Worm (Caenorhabditis elegans) whole organism, L4/young adult: ENCODE results near the gene nck-1.

Experiments used
- W03F9.2 ChIP-seq: fragments of 150-350 bp; optimal IDR thresholded peaks from 2 replicates; lab custom pipeline; 2014; ENCODE audit warnings: missing biosample characterization, missing genetic modification characterization
- dao-5 ChIP-seq: sonication (generic microtip); optimal IDR thresholded peaks from 2 replicates; lab custom pipeline; 2016; ENCODE audit warnings: missing genotype, missing genetic modification characterization, moderate library complexity, missing compliant biosample characterization
- him-1 ChIP-seq: sonication (generic microtip); optimal IDR thresholded peaks from 2 replicates; lab custom pipeline; 2016; ENCODE audit warnings: missing genotype, missing genetic modification reagents, missing genetic modification characterization, missing compliant biosample characterization

nck-1 gene

ce11 chrX:4159185-4159871 lies 6.1 kb upstream of the nck-1 start:
- TF ChIP-seq W03F9.2 (tag; lab: Kevin White, UChicago) (no peak), dao-5 (no peak), him-1 (tag; lab: Kevin White, UChicago) (no peak)

- no peak for TF ChIP-seq him-1 (tag; lab: Kevin White, UChicago)
- no peak for TF ChIP-seq W03F9.2 (tag; lab: Kevin White, UChicago)
- no peak for TF ChIP-seq dao-5
These were observed 4.7 kb upstream of the nck-1 start for ce11 chrX:4157896-4158295.

DNA sequence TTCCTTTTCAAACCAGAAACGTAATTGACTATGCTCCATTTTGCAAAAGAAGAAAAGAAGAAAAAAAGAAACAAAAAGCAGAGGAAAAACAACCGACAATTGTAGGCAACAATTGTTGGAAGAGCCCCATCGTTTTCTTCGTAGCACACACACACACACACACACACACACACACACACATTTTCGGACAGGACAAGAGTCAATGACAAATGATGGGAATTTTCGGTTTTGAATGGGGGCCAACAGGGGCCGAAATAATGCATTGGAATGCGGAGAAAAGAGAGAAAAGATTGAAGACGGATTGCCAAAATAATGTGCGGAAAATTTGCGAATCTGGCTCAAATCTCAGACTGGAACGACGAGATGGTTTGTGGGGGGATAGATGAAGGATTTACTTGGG lies 1.5 kb upstream of the nck-1 start:
- TF ChIP-seq him-1 (tag; lab: Kevin White, UChicago), result no peak
- TF ChIP-seq dao-5, result no peak
- no peak for TF ChIP-seq W03F9.2 (tag; lab: Kevin White, UChicago)

DNA sequence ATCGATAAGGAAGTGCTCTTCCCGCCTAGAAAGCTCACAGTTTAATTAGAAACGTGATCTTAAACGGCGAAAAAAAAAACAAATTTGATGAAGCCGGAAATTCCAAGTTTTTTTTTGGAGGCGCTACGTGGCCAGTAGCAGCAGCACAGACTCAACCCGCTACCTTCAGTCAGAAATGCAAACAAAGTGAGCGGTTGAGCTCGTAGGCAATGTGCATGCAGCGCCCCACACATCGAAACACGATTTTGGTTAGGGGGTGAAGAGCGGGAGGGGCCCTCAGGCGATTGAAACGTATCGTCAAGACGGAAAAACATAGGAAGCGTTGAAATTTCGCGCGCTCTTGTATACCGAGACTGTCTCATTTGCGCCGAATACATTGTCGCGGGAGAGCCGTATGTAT lies 2.0 kb downstream of the nck-1 start:
- TF ChIP-seq him-1 (tag; lab: Kevin White, UChicago) (peak; percentile 35), W03F9.2 (tag; lab: Kevin White, UChicago) (no peak), dao-5 (no peak)

DNA sequence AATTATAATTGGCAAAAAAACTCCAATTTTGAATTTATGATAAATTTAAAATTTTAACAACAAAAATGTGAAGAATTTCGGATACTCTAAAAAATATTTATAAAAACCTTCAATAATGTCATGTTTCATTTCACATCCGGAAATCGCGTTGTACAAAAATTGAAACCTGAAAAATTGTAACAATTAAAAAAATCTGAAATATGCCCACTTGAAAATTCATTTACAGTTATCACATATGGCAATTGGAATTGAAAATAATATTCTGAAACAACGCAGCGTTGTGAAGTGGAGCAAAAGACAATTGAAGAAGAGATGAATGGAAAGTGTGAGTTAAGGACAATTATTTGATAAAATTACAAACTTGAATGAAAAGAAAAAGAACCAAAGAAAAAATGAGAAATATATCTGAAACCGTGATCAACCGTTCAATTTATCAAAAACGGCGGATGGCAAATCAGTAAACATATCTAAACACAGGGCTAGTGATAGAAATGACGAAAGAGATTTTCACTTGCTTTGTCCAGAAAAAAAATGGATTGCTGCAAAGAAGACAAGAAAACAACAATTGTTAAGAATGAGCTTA lies 4.7 kb downstream of the nck-1 start:
- no peak for TF ChIP-seq dao-5
- TF ChIP-seq him-1 (tag; lab: Kevin White, UChicago), result no peak
- TF ChIP-seq W03F9.2 (tag; lab: Kevin White, UChicago), result no peak

- TF ChIP-seq him-1 (tag; lab: Kevin White, UChicago), result peak; percentile 20
- no peak for TF ChIP-seq dao-5
- peak; percentile 14 for TF ChIP-seq W03F9.2 (tag; lab: Kevin White, UChicago)
These were observed 5.4 kb downstream of the nck-1 start for ce11 chrX:4147600-4148448.

DNA sequence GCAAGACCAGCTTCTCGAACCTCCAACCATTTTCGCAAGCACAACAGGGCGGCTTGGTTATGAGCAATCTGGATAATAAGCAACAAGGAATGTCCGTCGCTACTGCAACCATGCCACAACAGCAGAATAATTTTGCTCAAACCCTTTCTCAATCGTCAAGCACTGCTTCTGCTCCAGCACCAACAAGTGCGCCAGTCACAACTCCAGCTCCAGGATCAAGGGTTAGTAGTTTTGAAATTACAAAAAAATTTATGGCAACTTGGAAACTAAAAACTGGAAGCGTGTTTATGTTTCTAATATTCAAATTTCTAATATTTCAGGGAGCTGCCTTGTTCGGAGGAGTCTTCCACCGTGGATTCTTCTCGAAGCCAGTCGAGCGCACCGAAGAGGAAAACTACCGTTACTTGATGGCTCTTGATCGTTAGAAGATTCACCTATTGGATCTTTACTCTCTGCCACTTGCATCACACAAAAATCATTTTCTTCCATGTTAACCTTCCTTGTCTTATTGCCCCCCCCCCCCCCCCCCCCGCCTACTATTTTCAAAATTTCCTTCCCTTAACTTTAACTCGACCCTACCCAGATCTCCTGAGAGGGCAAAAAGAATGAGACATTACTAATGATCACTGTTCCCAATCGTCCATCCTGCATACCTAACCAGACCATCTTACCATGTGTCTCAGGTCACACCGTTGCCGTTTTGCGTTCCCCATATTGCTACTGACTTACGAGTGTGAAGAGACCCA lies 6.3 kb downstream of the nck-1 start:
- TF ChIP-seq him-1 (tag; lab: Kevin White, UChicago) (no peak), dao-5 (no peak), W03F9.2 (tag; lab: Kevin White, UChicago) (no peak)

ce11 chrX:4146046-4146445 lies 7.2 kb downstream of the nck-1 start:
- TF ChIP-seq dao-5, result no peak

DNA sequence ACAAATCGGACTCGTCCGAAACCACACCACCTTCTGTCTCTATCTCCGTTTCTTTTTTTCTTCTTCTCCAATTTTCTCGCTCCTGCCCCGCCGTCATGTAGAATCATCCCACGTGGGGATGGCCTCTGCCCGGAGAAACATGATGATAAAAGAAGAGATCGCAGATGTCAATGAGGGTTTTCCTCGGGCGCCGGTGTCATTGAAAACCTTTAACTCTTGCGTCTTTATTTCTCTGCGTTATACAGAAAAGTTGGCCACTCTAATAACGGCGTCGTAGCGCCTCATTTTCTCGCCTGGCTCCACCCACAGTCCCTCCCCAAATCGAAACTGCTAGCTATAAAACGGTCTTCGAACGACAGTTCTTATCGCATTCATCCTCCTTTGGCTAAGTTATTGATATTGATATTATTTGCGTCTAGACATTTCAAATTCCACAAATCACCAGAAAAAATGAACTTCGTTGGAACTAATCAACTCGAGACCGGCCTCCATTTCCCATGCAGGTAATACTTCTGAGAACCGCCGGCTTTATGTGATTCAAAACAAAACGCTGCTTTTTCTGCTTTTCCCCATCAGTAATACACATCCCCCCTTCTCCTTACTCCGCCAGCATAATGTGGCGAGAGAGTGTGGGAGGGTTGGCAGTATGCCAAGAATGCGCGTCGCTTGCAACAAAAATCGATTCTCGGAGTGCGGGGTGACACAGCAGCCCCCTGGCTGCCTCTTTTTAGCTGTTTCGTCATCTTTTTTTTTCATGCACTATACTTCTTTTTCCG lies 8.0 kb downstream of the nck-1 start:
- TF ChIP-seq dao-5, result peak; percentile 50
- TF ChIP-seq W03F9.2 (tag; lab: Kevin White, UChicago), result no peak
- peak; percentile 82 for TF ChIP-seq him-1 (tag; lab: Kevin White, UChicago)

- TF ChIP-seq him-1 (tag; lab: Kevin White, UChicago) (no peak), dao-5 (no peak), W03F9.2 (tag; lab: Kevin White, UChicago) (no peak)
These were observed 9.0 kb downstream of the nck-1 start for ce11 chrX:4144136-4144781.

DNA sequence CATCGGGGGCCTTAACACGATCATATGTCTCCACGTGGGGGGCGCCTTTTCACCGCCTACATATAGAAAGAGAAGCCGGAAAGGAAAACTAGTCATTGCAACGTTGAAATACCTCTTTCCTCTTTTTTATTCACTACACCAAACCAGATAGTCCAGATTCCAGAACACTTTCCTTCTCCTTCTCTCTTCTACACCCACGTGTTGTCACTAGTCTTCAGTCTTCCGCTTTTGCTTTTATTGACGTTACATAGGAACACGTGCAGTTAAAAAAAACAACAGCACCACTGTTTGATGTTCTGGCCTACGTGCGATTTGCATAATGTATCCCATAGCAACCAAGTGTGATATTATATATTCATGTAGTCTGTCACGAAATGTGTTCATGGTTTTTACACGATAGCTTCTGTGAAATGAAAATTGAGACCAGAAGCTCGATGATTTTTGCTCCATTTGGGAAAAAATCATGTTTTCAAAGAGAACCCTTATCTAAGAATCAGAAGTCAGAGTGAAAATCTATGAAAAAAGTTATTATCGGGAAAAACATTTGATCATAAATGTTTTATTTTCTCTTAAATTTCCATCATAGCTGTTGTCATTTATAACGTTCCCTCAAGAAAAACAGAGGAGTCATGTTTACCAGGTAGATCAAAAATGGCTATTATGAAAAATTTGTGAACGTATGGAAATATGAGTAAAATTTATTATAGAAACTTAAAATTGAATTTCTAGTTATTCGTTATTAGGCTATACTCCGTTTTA lies 9.8 kb downstream of the nck-1 start:
- TF ChIP-seq him-1 (tag; lab: Kevin White, UChicago), result no peak
- no peak for TF ChIP-seq dao-5
- TF ChIP-seq W03F9.2 (tag; lab: Kevin White, UChicago), result no peak
